Worm (Caenorhabditis elegans): ENCODE results near the gene F59B10.4.

Gene F59B10.4

ce11 chrII:10476959-10477358, 42.0 kb downstream of the F59B10.4 start, which contains the start of gene ZK666.4:
Gene ZK666.4 (plus strand): TSS chrII:10477259.
- no peak for TF ChIP-seq F52B5.7 (tag; optimal IDR thresholded peaks at IDR 0.05)
- TF ChIP-seq C17E4.6 (GFP tag; IDR thresholded peaks at IDR 0.05) = no peak
- TF ChIP-seq tbx-9 (tag; optimal IDR thresholded peaks at IDR 0.05; ENCODE audit: borderline replicate concordance) = no peak
- no peak for TF ChIP-seq hmg-1.2 (GFP tag; IDR thresholded peaks at IDR 0.05)
- no peak for TF ChIP-seq zim-3 (tag; optimal IDR thresholded peaks at IDR 0.05)
- TF ChIP-seq rcor-1 (GFP tag; IDR thresholded peaks at IDR 0.05) = no peak
- TF ChIP-seq C06A6.2 (GFP tag; conservative IDR thresholded peaks at IDR 0.05) = no peak
- TF ChIP-seq aptf-2 (GFP tag; conservative IDR thresholded peaks at IDR 0.05) = no peak
- TF ChIP-seq B0035.1 (tag; optimal IDR thresholded peaks at IDR 0.05) = no peak
- no peak for TF ChIP-seq atf-7 (tag; optimal IDR thresholded peaks at IDR 0.05)
- TF ChIP-seq ztf-26 (tag; optimal IDR thresholded peaks at IDR 0.05) = no peak

- TF ChIP-seq ztf-18 (tag; optimal IDR thresholded peaks at IDR 0.05) (no peak), gei-17 (GFP tag; optimal IDR thresholded peaks at IDR 0.05) (no peak), ccch-3 (GFP tag; optimal IDR thresholded peaks at IDR 0.05) (no peak), lin-26 (GFP tag; IDR thresholded peaks at IDR 0.05) (no peak), cebp-2 (GFP tag; IDR thresholded peaks at IDR 0.05) (no peak), efl-1 (GFP tag; optimal IDR thresholded peaks at IDR 0.05) (no peak), ZK185.1 (tag; optimal IDR thresholded peaks at IDR 0.05; ENCODE audit: poor library complexity, severe bottlenecking) (no peak), chd-7 (tag; optimal IDR thresholded peaks at IDR 0.05) (no peak), unc-130 (GFP tag; optimal IDR thresholded peaks at IDR 0.05) (no peak)
Observed at ce11 chrII:10476039-10476438, 42.9 kb downstream of the F59B10.4 start, which contains the start of gene clec-58. Gene clec-58 (minus strand): TSS chrII:10476139.

- TF ChIP-seq F33H1.4 (GFP tag; IDR thresholded peaks at IDR 0.05) = no peak
- TF ChIP-seq Y67H2A.10 (GFP tag; conservative IDR thresholded peaks at IDR 0.05) = no peak
- TF ChIP-seq dpff-1 (tag; optimal IDR thresholded peaks at IDR 0.05) = no peak
- no peak for TF ChIP-seq F39B2.1 (GFP tag; IDR thresholded peaks at IDR 0.05)
- no peak for TF ChIP-seq F10E7.11 (tag; optimal IDR thresholded peaks at IDR 0.05)
- no peak for TF ChIP-seq sea-2 (GFP tag; IDR thresholded peaks at IDR 0.05)
- no peak for TF ChIP-seq him-1 (tag; optimal IDR thresholded peaks at IDR 0.05)
- no peak for TF ChIP-seq attf-5 (GFP tag; optimal IDR thresholded peaks at IDR 0.05)
- no peak for TF ChIP-seq D2030.7 (GFP tag; IDR thresholded peaks at IDR 0.05)
- TF ChIP-seq lsy-27 (tag; optimal IDR thresholded peaks at IDR 0.05; ENCODE audit: borderline replicate concordance, insufficient read depth) = no peak
- no peak for TF ChIP-seq aptf-2 (GFP tag; conservative IDR thresholded peaks at IDR 0.05)
- no peak for TF ChIP-seq hsf-1 (GFP tag; IDR thresholded peaks at IDR 0.05)
Observed at ce11 chrII:10471790-10472189, 47.1 kb downstream of the F59B10.4 start, which contains the start of gene ZK666.2. Gene ZK666.2 (minus strand): TSS chrII:10471890.

ce11 chrII:10471247-10471646, 47.7 kb downstream of the F59B10.4 start, which contains the start of gene ZK666.1:
Gene ZK666.1 (minus strand): TSS chrII:10471347.
- TF ChIP-seq bed-1 (GFP tag; IDR thresholded peaks at IDR 0.05) (no peak), dpff-1 (tag; optimal IDR thresholded peaks at IDR 0.05) (no peak)

ce11 chrII:10470159-10470558, 48.8 kb downstream of the F59B10.4 start, which contains the start of gene clec-143:
Gene clec-143 (minus strand): TSS chrII:10470297.
- TF ChIP-seq egl-18 (GFP tag; IDR thresholded peaks at IDR 0.05) (no peak), chd-7 (tag; optimal IDR thresholded peaks at IDR 0.05) (no peak), rec-8 (tag; optimal IDR thresholded peaks at IDR 0.05) (no peak), F10E7.11 (tag; optimal IDR thresholded peaks at IDR 0.05) (no peak), nhr-80 (tag; optimal IDR thresholded peaks at IDR 0.05) (peak; percentile 61)
